Worm (Caenorhabditis elegans) whole organism, L1 larva: ENCODE results near the gene C14A11.9.

ENCODE experiments used
- aly-2 ChIP-seq: fragments of 150-350 bp; optimal IDR thresholded peaks from 2 replicates; lab custom pipeline; 2014; ENCODE audit warnings: missing biosample characterization, missing genetic modification characterization
- ama-1 ChIP-seq: fragments of 150-350 bp; optimal IDR thresholded peaks from 2 replicates; lab custom pipeline; 2014
- dsc-1 ChIP-seq: sonication (generic microtip); optimal IDR thresholded peaks from 2 replicates; lab custom pipeline; 2016; ENCODE audit warnings: mild to moderate bottlenecking, missing genetic modification characterization, missing compliant biosample characterization
- fkh-4 ChIP-seq: sonication (generic microtip); optimal IDR thresholded peaks from 2 replicates; lab custom pipeline; 2016; ENCODE audit warnings: missing compliant biosample characterization, missing genetic modification characterization, borderline replicate concordance
- lsy-2 ChIP-seq, 2 experiments: fragments of 150-350 bp; optimal IDR thresholded peaks; 2 replicates each; lab custom pipeline; 2014; ENCODE audit warnings: missing biosample characterization in 2 of 2, missing genetic modification characterization in 2 of 2
- mdl-1 ChIP-seq, 2 experiments: fragments of 150-350 bp; optimal IDR thresholded peaks; 2 replicates each; lab custom pipeline; 2014 to 2017; ENCODE audit warnings: missing biosample characterization in 2 of 2, missing genetic modification characterization in 2 of 2, inconsistent platforms in 1 of 2
- nhr-20 ChIP-seq: sonication (generic microtip); optimal IDR thresholded peaks from 2 replicates; lab custom pipeline; 2016; ENCODE audit warnings: mild to moderate bottlenecking, missing genetic modification characterization, missing compliant biosample characterization
- skn-1 ChIP-seq: fragments of 150-350 bp; optimal IDR thresholded peaks from 2 replicates; lab custom pipeline; 2014; ENCODE audit warnings: missing biosample characterization, missing genetic modification characterization
- sox-4 ChIP-seq: sonication (generic microtip); optimal IDR thresholded peaks from 2 replicates; lab custom pipeline; 2016; ENCODE audit warnings: missing genetic modification characterization, missing compliant biosample characterization
- unc-30 ChIP-seq: sonication (generic microtip); optimal IDR thresholded peaks from 2 replicates; lab custom pipeline; 2017; ENCODE audit warnings: missing biosample characterization, missing genetic modification characterization
- unc-86 ChIP-seq: sonication (generic microtip); optimal IDR thresholded peaks from 2 replicates; lab custom pipeline; 2016; ENCODE audit warnings: missing genetic modification characterization, missing compliant biosample characterization
- unc-98 ChIP-seq: fragments of 200-800 bp; sonication (Bioruptor generic); IDR thresholded peaks from 2 replicates; pipeline ENCODE4 v1.3.6; 2022; ENCODE audit warnings: missing genetic modification characterization, missing compliant biosample characterization
- ztf-4 ChIP-seq: fragments of 150-350 bp; optimal IDR thresholded peaks from 2 replicates; lab custom pipeline; 2014; ENCODE audit warnings: missing biosample characterization, missing genetic modification characterization

DNA sequence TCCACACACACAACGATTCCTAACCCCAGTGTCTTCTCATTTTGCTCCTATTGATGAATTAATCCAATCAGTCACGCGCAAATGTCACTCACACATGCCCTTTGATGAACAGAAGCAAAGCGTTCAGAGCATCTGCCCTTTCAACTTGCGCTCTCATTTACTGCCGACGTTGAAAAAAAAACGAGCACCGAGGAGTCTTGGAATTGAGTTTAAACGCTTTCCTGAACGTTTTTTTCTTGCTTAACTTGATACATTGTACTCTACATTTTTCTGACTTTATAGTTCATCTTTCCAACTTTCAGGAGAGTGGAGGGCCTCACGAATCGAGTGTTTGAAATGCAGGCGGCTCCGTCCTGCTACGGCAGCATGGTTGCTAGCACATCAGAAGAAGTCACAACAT lies 37.7 kb downstream of the C14A11.9 start, which contains the start of gene cgef-1:
- TF ChIP-seq dsc-1 (tag; lab: Kevin White, UChicago) = no peak
- TF ChIP-seq unc-30 (tag; lab: Kevin White, UChicago) = no peak
- no peak for TF ChIP-seq sox-4
- TF ChIP-seq unc-98 = no peak
- no peak for TF ChIP-seq ama-1 (lab: Kevin White, UChicago)
- no peak for TF ChIP-seq unc-86 (tag; lab: Kevin White, UChicago)
- no peak for TF ChIP-seq aly-2 (tag; lab: Kevin White, UChicago)
- TF ChIP-seq nhr-20 (tag; lab: Kevin White, UChicago) = no peak
- no peak for TF ChIP-seq skn-1 (tag; lab: Kevin White, UChicago)
- no peak for TF ChIP-seq mdl-1 (tag; optimal IDR thresholded peaks at IDR 0.05; lab: Kevin White, UChicago)
- no peak for TF ChIP-seq lsy-2 (tag; optimal IDR thresholded peaks at IDR 0.05; lab: Kevin White, UChicago)
- no peak for TF ChIP-seq ztf-4 (tag; lab: Kevin White, UChicago)
- no peak for TF ChIP-seq fkh-4 (tag; lab: Kevin White, UChicago)
